Worm (Caenorhabditis elegans) whole organism, L4 larva: ENCODE measurements around the gene dot-1.3.

Experiments used
- Y105C5A.15 ChIP-seq: fragments of 200-800 bp; sonication (Bioruptor generic); IDR thresholded peaks from 2 replicates; pipeline ENCODE4 v1.3.6; 2022; ENCODE audit warnings: missing genetic modification characterization, missing compliant biosample characterization
- ama-1 ChIP-seq: fragments of 150-350 bp; optimal IDR thresholded peaks from 2 replicates; lab custom pipeline; 2014; ENCODE audit warnings: inconsistent platforms, mixed read lengths
- cey-2 ChIP-seq: sonication (generic microtip); optimal IDR thresholded peaks from 3 replicates; lab custom pipeline; 2017; ENCODE audit warnings: missing genetic modification characterization, mild to moderate bottlenecking, missing compliant biosample characterization, antibody characterized with exemption, borderline replicate concordance; ENCODE audit not compliant: insufficient read depth
- dpl-1 ChIP-seq: fragments of 150-350 bp; optimal IDR thresholded peaks from 2 replicates; lab custom pipeline; 2014; ENCODE audit warnings: missing biosample characterization, missing genetic modification reagents, missing genetic modification characterization
- gei-8 ChIP-seq: fragments of 200-800 bp; sonication (Bioruptor generic); optimal IDR thresholded peaks from 2 replicates; lab custom pipeline; 2018; ENCODE audit warnings: mild to moderate bottlenecking, missing genetic modification characterization, missing compliant biosample characterization
- mxl-2 ChIP-seq: fragments of 200-800 bp; sonication (Bioruptor generic); conservative IDR thresholded peaks from 2 replicates; pipeline ENCODE4 v1.3.6; 2022; ENCODE audit warnings: missing genetic modification reagents, missing genetic modification characterization, missing compliant biosample characterization
- nhr-28 ChIP-seq: fragments of 150-350 bp; optimal IDR thresholded peaks from 2 replicates; lab custom pipeline; 2014; ENCODE audit warnings: missing biosample characterization, missing genetic modification characterization
- pha-4 ChIP-seq, 2 experiments: fragments of 150-350 bp in 1 of 2; fragments of 200-800 bp in 1 of 2; sonication (Bioruptor generic) in 1 of 2; IDR thresholded peaks in 1 of 2; optimal IDR thresholded peaks in 1 of 2; 2 replicates each; pipeline versions ENCODE4 v1.3.6 to Lab custom; 2014 to 2022; ENCODE audit warnings: missing genetic modification characterization in 2 of 2, missing genetic modification reagents in 2 of 2, missing biosample characterization in 1 of 2, missing compliant biosample characterization in 1 of 2
- snpc-4 ChIP-seq: fragments of 150-350 bp; optimal IDR thresholded peaks from 2 replicates; lab custom pipeline; 2014; ENCODE audit warnings: missing biosample characterization, missing genetic modification characterization
- zag-1 ChIP-seq: fragments of 150-350 bp; optimal IDR thresholded peaks from 2 replicates; lab custom pipeline; 2014; ENCODE audit warnings: missing biosample characterization, missing genetic modification characterization

ce11 chrX:12290539-12290938, 12.1 kb downstream of the dot-1.3 start, which contains the start of gene C04B4.4:
- no peak for TF ChIP-seq nhr-28
- no peak for TF ChIP-seq Y105C5A.15 (GFP tag; lab: Robert Waterston, UW)
- TF ChIP-seq pha-4 (GFP tag; IDR thresholded peaks at IDR 0.05; lab: Robert Waterston, UW) = no peak
- no peak for TF ChIP-seq pha-4 (tag; optimal IDR thresholded peaks at IDR 0.05; lab: Kevin White, UChicago)
- TF ChIP-seq gei-8 (GFP tag; lab: Kevin White, UChicago) = no peak
- no peak for TF ChIP-seq dpl-1 (GFP tag; lab: Kevin White, UChicago)
- no peak for TF ChIP-seq ama-1 (lab: Kevin White, UChicago)
- no peak for TF ChIP-seq cey-2 (tag; lab: Kevin White, UChicago)
- no peak for TF ChIP-seq snpc-4 (tag; lab: Kevin White, UChicago)
- no peak for TF ChIP-seq zag-1 (tag; lab: Kevin White, UChicago)
- TF ChIP-seq mxl-2 (GFP tag; lab: Robert Waterston, UW) = no peak
